Fruit fly (Drosophila melanogaster) whole organism, pupa: Measurements from ENCODE around the gene CIAPIN1.

Experiments used
- CG32121 ChIP-seq: fragments of 200-800 bp; sonication (Bioruptor generic); IDR thresholded peaks from 2 replicates; pipeline ENCODE4 v1.3.6; 2022; ENCODE audit warnings: missing biosample characterization, missing genetic modification characterization
- CG9948 ChIP-seq: fragments of 200-800 bp; sonication (Bioruptor generic); optimal IDR thresholded peaks from 2 replicates; lab custom pipeline; 2018; ENCODE audit warnings: missing biosample characterization, mild to moderate bottlenecking, missing genetic modification characterization, moderate library complexity
- D1 ChIP-seq: fragments of 200-800 bp; sonication (Bioruptor generic); optimal IDR thresholded peaks from 2 replicates; lab custom pipeline; 2018; ENCODE audit warnings: missing biosample characterization, mild to moderate bottlenecking, missing genetic modification characterization, moderate library complexity

DNA sequence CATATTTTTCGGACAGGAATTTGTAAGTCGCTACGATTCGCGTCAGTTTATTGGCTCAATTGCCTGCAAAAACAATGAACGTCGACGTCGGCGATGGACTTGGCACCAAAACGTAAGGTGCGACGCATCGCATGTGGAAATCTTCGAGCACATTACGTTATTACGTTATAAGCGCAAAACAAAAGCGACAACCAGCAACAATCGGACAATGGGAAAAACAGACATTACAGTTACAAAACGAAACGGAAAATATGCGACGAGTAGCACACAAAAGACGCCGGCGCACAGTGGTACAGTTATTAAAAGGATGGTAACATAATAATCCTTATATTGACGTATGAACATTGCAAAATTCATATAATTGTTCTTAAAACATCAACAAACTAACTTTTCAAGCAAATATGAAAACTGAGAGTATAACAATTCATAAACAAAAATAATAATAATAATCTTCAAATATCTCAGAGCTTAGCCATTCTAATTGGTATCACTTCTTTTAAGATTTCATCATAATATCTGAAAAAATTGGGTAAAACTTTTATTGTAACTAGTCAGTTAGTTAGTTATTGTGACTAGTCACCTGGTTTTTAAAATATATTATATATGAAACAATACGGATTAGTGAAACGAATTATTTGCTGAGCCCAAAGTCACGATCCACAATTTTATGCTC, 43.7 kb downstream of the CIAPIN1 start:
- TF ChIP-seq CG9948 (tag; lab: Kevin White, UChicago) (peak; percentile 62), CG32121 (GFP tag; lab: Robert Waterston, UW) (no peak), D1 (no peak)
